Fruit fly (Drosophila melanogaster) S2 (cell line): ENCODE data around the gene CG7025.

Experiments used
- CG8478 ChIP-seq: fragments of >200 bp; optimal IDR thresholded peaks from 2 replicates; lab custom pipeline; 2018
- CTCF ChIP-seq, 2 experiments: fragments of >200 bp; optimal IDR thresholded peaks; 2 replicates each; lab custom pipeline; 2018

CG7025 gene

dm6 chr2L:7690961-7691360 is 1.5 kb downstream of the CG7025 start, which contains the start of gene CG18585:
TSS of gene CG18585 (minus strand) at chr2L:7691061.
- no peak for TF ChIP-seq CTCF (optimal IDR thresholded peaks at IDR 0.05; lab: Kevin White, UChicago)
- TF ChIP-seq CG8478: no peak

- TF ChIP-seq CG8478 (no peak), CTCF (optimal IDR thresholded peaks at IDR 0.05; lab: Kevin White, UChicago) (no peak)
Measured at dm6 chr2L:7690449-7690848, 2.0 kb downstream of the CG7025 start.

- TF ChIP-seq CG8478: no peak
- no peak for TF ChIP-seq CTCF (optimal IDR thresholded peaks at IDR 0.05; lab: Kevin White, UChicago)
Measured at dm6 chr2L:7685290-7685689, 7.2 kb downstream of the CG7025 start.

dm6 chr2L:7680298-7680697 is 12.2 kb downstream of the CG7025 start:
- TF ChIP-seq CG8478 (no peak), CTCF (optimal IDR thresholded peaks at IDR 0.05; lab: Kevin White, UChicago) (no peak)

dm6 chr2L:7678095-7678784 is 14.2 kb downstream of the CG7025 start:
- TF ChIP-seq CG8478 (no peak), CTCF (optimal IDR thresholded peaks at IDR 0.05; lab: Kevin White, UChicago) (no peak)

- TF ChIP-seq CG8478: no peak
Measured at dm6 chr2L:7676982-7677381, 15.5 kb downstream of the CG7025 start.

- no peak for TF ChIP-seq CTCF (optimal IDR thresholded peaks at IDR 0.05; lab: Kevin White, UChicago)
Measured at dm6 chr2L:7675754-7676178, 16.7 kb downstream of the CG7025 start.

- no peak for TF ChIP-seq CTCF (optimal IDR thresholded peaks at IDR 0.05; lab: Kevin White, UChicago)
- TF ChIP-seq CG8478: no peak
Measured at dm6 chr2L:7675028-7675749, 17.3 kb downstream of the CG7025 start, which contains the start of gene Slob. TSS of gene Slob (minus strand) at chr2L:7675078.

dm6 chr2L:7665747-7666146 is 26.7 kb downstream of the CG7025 start, which contains the start of gene Myo28B1:
TSS of gene Myo28B1 (plus strand) at chr2L:7666047.
- TF ChIP-seq CG8478 (no peak), CTCF (optimal IDR thresholded peaks at IDR 0.05; lab: Kevin White, UChicago) (no peak)

dm6 chr2L:7660087-7660486 is 32.4 kb downstream of the CG7025 start:
- TF ChIP-seq CG8478: no peak
- TF ChIP-seq CTCF (optimal IDR thresholded peaks at IDR 0.05; lab: Kevin White, UChicago): no peak

dm6 chr2L:7659561-7659960 is 32.9 kb downstream of the CG7025 start:
- no peak for TF ChIP-seq CTCF (optimal IDR thresholded peaks at IDR 0.05; lab: Kevin White, UChicago)
- no peak for TF ChIP-seq CG8478

dm6 chr2L:7641606-7642190 is 50.8 kb downstream of the CG7025 start:
- TF ChIP-seq CTCF (optimal IDR thresholded peaks at IDR 0.05; lab: Kevin White, UChicago) (peak; percentile 94 to 97), CG8478 (no peak)
